Worm (Caenorhabditis elegans) whole organism, L3 larva: Measurements from ENCODE around the gene W08F4.13.

Source experiments
- R02D3.7 ChIP-seq: fragments of 150-350 bp; optimal IDR thresholded peaks from 2 replicates; lab custom pipeline; 2014; ENCODE audit warnings: missing biosample characterization, missing genetic modification characterization
- ZK546.5 ChIP-seq: sonication (generic microtip); optimal IDR thresholded peaks from 2 replicates; lab custom pipeline; 2017; ENCODE audit warnings: missing biosample characterization, missing genetic modification characterization
- aly-2 ChIP-seq: fragments of 150-350 bp; optimal IDR thresholded peaks from 2 replicates; lab custom pipeline; 2014; ENCODE audit warnings: missing biosample characterization, missing genetic modification characterization
- ama-1 ChIP-seq: fragments of 150-350 bp; optimal IDR thresholded peaks from 2 replicates; lab custom pipeline; 2018
- ceh-16 ChIP-seq: sonication (generic microtip); optimal IDR thresholded peaks from 2 replicates; lab custom pipeline; 2017; ENCODE audit warnings: missing biosample characterization, missing genetic modification characterization
- ceh-28 ChIP-seq: fragments of 150-350 bp; optimal IDR thresholded peaks from 2 replicates; lab custom pipeline; 2014; ENCODE audit warnings: missing biosample characterization, missing genetic modification reagents, missing genetic modification characterization
- egl-5 ChIP-seq: fragments of 150-350 bp; optimal IDR thresholded peaks from 2 replicates; lab custom pipeline; 2017; ENCODE audit warnings: missing biosample characterization, missing genetic modification reagents, missing genetic modification characterization, inconsistent platforms
- elt-1 ChIP-seq: fragments of 150-350 bp; optimal IDR thresholded peaks from 2 replicates; lab custom pipeline; 2014; ENCODE audit warnings: missing biosample characterization, missing genetic modification characterization
- elt-2 ChIP-seq: sonication (generic microtip); optimal IDR thresholded peaks from 2 replicates; lab custom pipeline; 2016; ENCODE audit warnings: missing genetic modification reagents, mild to moderate bottlenecking, missing genetic modification characterization, missing compliant biosample characterization
- fkh-2 ChIP-seq: fragments of 150-350 bp; optimal IDR thresholded peaks from 2 replicates; lab custom pipeline; 2014; ENCODE audit warnings: missing biosample characterization, missing genetic modification reagents, missing genetic modification characterization
- hmg-11 ChIP-seq: sonication (generic microtip); optimal IDR thresholded peaks from 2 replicates; lab custom pipeline; 2016; ENCODE audit warnings: missing genetic modification characterization, missing compliant biosample characterization
- jun-1 ChIP-seq: fragments of 150-350 bp; optimal IDR thresholded peaks from 2 replicates; lab custom pipeline; 2014; ENCODE audit warnings: missing biosample characterization, missing genetic modification reagents, missing genetic modification characterization
- lin-15B ChIP-seq: fragments of 150-350 bp; optimal IDR thresholded peaks from 2 replicates; lab custom pipeline; 2014; ENCODE audit warnings: missing biosample characterization, missing genetic modification characterization
- lin-39 ChIP-seq: fragments of 150-350 bp; optimal IDR thresholded peaks from 2 replicates; lab custom pipeline; 2018; ENCODE audit warnings: missing biosample characterization, missing genetic modification reagents, missing genetic modification characterization
- mdl-1 ChIP-seq: fragments of 150-350 bp; optimal IDR thresholded peaks from 2 replicates; lab custom pipeline; 2014; ENCODE audit warnings: missing biosample characterization, missing genetic modification characterization
- mml-1 ChIP-seq: fragments of 150-350 bp; sonication (generic microtip); optimal IDR thresholded peaks from 3 replicates; lab custom pipeline; 2014; ENCODE audit warnings: missing biosample characterization, missing genetic modification characterization
- nfya-1 ChIP-seq: sonication (generic microtip); optimal IDR thresholded peaks from 2 replicates; lab custom pipeline; 2017; ENCODE audit warnings: missing genetic modification characterization, mild to moderate bottlenecking, missing compliant biosample characterization, antibody characterized with exemption, moderate library complexity; ENCODE audit not compliant: insufficient read depth
- nhr-12 ChIP-seq: fragments of 150-350 bp; optimal IDR thresholded peaks from 2 replicates; lab custom pipeline; 2014; ENCODE audit warnings: missing biosample characterization, missing genetic modification characterization
- nhr-23 ChIP-seq: fragments of 150-350 bp; optimal IDR thresholded peaks from 2 replicates; lab custom pipeline; 2014; ENCODE audit warnings: missing biosample characterization, missing genetic modification reagents, missing genetic modification characterization
- nhr-237 ChIP-seq: fragments of 150-350 bp; optimal IDR thresholded peaks from 2 replicates; lab custom pipeline; 2014; ENCODE audit warnings: missing biosample characterization, missing genetic modification characterization
- nhr-25 ChIP-seq: sonication (generic microtip); optimal IDR thresholded peaks from 2 replicates; lab custom pipeline; 2017; ENCODE audit warnings: missing biosample characterization, missing genetic modification characterization
- nhr-43 ChIP-seq: sonication (generic microtip); optimal IDR thresholded peaks from 2 replicates; lab custom pipeline; 2016; ENCODE audit warnings: mild to moderate bottlenecking, missing genetic modification characterization, missing compliant biosample characterization; ENCODE audit not compliant: poor library complexity, severe bottlenecking
- nhr-76 ChIP-seq: fragments of 150-350 bp; sonication (generic microtip); optimal IDR thresholded peaks from 5 replicates; lab custom pipeline; 2014; ENCODE audit warnings: missing biosample characterization, missing genetic modification characterization
- pha-4 ChIP-seq: fragments of 150-350 bp; optimal IDR thresholded peaks from 2 replicates; lab custom pipeline; 2014; ENCODE audit warnings: missing biosample characterization, missing genetic modification reagents, missing genetic modification characterization
- pqm-1 ChIP-seq: fragments of 150-350 bp; optimal IDR thresholded peaks from 2 replicates; lab custom pipeline; 2017; ENCODE audit warnings: missing biosample characterization, missing genetic modification characterization, inconsistent platforms
- sea-2 ChIP-seq: fragments of 150-350 bp; sonication (generic microtip); optimal IDR thresholded peaks from 4 replicates; lab custom pipeline; 2014; ENCODE audit warnings: missing biosample characterization, missing genetic modification reagents, missing genetic modification characterization
- skn-1 ChIP-seq: fragments of 150-350 bp; optimal IDR thresholded peaks from 2 replicates; lab custom pipeline; 2014; ENCODE audit warnings: missing biosample characterization, missing genetic modification characterization
- snpc-4 ChIP-seq: fragments of 150-350 bp; optimal IDR thresholded peaks from 2 replicates; lab custom pipeline; 2014; ENCODE audit warnings: missing biosample characterization, missing genetic modification characterization
- tbx-2 ChIP-seq: sonication (generic microtip); optimal IDR thresholded peaks from 2 replicates; lab custom pipeline; 2016; ENCODE audit warnings: mild to moderate bottlenecking, missing genetic modification characterization, missing compliant biosample characterization
- unc-39 ChIP-seq: sonication (generic microtip); optimal IDR thresholded peaks from 4 replicates; lab custom pipeline; 2017; ENCODE audit warnings: missing biosample characterization, missing genetic modification characterization
- unc-62 ChIP-seq: fragments of 150-350 bp; sonication (generic microtip); optimal IDR thresholded peaks from 4 replicates; lab custom pipeline; 2014; ENCODE audit warnings: missing biosample characterization, missing genetic modification reagents, missing genetic modification characterization
- ztf-11 ChIP-seq: fragments of 150-350 bp; optimal IDR thresholded peaks from 2 replicates; lab custom pipeline; 2014; ENCODE audit warnings: missing biosample characterization, missing genetic modification characterization

W08F4.13 gene

DNA sequence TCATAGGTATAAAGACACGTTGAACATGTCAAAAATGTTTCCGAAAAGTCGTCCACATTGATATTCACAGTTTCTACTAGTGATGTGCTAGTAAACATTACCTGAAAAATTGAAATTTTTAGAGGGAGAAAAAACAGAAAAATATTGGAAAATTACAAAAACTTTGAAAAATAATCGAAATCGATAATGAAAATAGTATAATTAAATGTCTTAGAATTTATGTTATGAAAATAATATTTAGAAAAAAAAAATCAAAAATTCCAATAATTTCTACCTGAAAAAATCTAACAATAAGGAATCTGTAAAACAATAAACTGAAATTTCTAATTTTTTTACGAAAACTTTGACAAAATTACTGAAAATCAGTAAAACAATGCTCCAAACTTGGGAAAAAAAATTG is 17.4 kb downstream of the W08F4.13 start, which contains the start of gene nhl-3:
Gene nhl-3 (minus strand): TSS at position 101 of the 400 bp plus-strand sequence.
- no peak for TF ChIP-seq sea-2 (GFP tag; lab: Kevin White, UChicago)
- TF ChIP-seq ZK546.5 (tag; lab: Kevin White, UChicago), result no peak
- no peak for TF ChIP-seq tbx-2 (tag; lab: Kevin White, UChicago)
- TF ChIP-seq ceh-16, result no peak
- TF ChIP-seq aly-2 (tag; lab: Kevin White, UChicago), result no peak
- no peak for TF ChIP-seq nhr-43 (tag; lab: Kevin White, UChicago)

DNA sequence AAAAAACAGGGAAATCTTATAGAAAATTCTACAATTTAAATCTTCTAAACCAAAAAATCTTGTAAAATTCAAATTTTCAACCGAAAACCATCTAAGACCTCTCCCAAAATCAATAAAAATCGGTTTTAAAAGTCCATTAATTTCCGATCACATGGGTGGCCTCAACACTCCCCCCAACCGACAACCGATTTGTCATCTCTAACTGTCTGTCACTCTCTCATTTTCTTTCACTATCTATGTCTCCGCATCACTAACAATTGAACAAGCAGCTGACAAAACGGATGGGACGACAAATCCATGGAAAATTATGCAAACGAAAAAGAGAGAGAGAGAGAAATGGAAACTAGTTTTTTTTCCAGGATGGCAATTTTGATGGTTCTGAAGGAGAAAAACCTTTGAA is 18.4 kb downstream of the W08F4.13 start:
- TF ChIP-seq unc-62 (GFP tag; lab: Kevin White, UChicago) (peak; percentile 14), egl-5 (peak; percentile 20), nfya-1 (peak; percentile 65), skn-1 (tag; lab: Kevin White, UChicago) (peak; percentile 28), fkh-2 (tag; lab: Kevin White, UChicago) (no peak), lin-39 (tag; lab: Kevin White, UChicago) (peak; percentile 94), pha-4 (tag; lab: Kevin White, UChicago) (peak; percentile 34), snpc-4 (tag; lab: Kevin White, UChicago) (peak; percentile 92), jun-1 (no peak), aly-2 (tag; lab: Kevin White, UChicago) (no peak), elt-1 (tag; lab: Kevin White, UChicago) (no peak), ama-1 (lab: Kevin White, UChicago) (no peak), mml-1 (tag; lab: Kevin White, UChicago) (no peak), nhr-23 (tag; lab: Kevin White, UChicago) (peak; percentile 65), nhr-76 (tag; lab: Kevin White, UChicago) (no peak), hmg-11 (tag; lab: Kevin White, UChicago) (peak; percentile 74), pqm-1 (peak; percentile 8), nhr-25 (tag; lab: Kevin White, UChicago) (peak; percentile 23), lin-15B (tag; lab: Kevin White, UChicago) (peak; percentile 17), R02D3.7 (no peak), ceh-28 (peak; percentile 19), mdl-1 (no peak)

ce11 chrII:605267-605666 is 20.7 kb downstream of the W08F4.13 start, which contains the start of gene W04H10.2:
W04H10.2 (plus strand) TSS chrII:605567.
- no peak for TF ChIP-seq ama-1 (lab: Kevin White, UChicago)
- TF ChIP-seq elt-1 (tag; lab: Kevin White, UChicago), result no peak
- no peak for TF ChIP-seq pha-4 (tag; lab: Kevin White, UChicago)
- TF ChIP-seq tbx-2 (tag; lab: Kevin White, UChicago), result no peak
- TF ChIP-seq aly-2 (tag; lab: Kevin White, UChicago), result no peak
- no peak for TF ChIP-seq ZK546.5 (tag; lab: Kevin White, UChicago)
- TF ChIP-seq hmg-11 (tag; lab: Kevin White, UChicago), result no peak
- TF ChIP-seq ceh-16, result no peak
- TF ChIP-seq elt-2 (tag; lab: Kevin White, UChicago), result no peak
- no peak for TF ChIP-seq ztf-11 (tag; lab: Kevin White, UChicago)
- TF ChIP-seq mml-1 (tag; lab: Kevin White, UChicago), result no peak
- TF ChIP-seq nhr-76 (tag; lab: Kevin White, UChicago), result no peak
- no peak for TF ChIP-seq nhr-23 (tag; lab: Kevin White, UChicago)
- no peak for TF ChIP-seq nhr-12 (tag; lab: Kevin White, UChicago)
- TF ChIP-seq ceh-28, result no peak
- TF ChIP-seq unc-39 (tag; lab: Kevin White, UChicago), result no peak

- TF ChIP-seq snpc-4 (tag; lab: Kevin White, UChicago), result no peak
- TF ChIP-seq, all 47 proteins: peak for 0
These were observed 21.4 kb downstream of the W08F4.13 start, which contains the start of gene W04H10.5 for ce11 chrII:606033-606432. W04H10.5 (plus strand) TSS chrII:606333.

DNA sequence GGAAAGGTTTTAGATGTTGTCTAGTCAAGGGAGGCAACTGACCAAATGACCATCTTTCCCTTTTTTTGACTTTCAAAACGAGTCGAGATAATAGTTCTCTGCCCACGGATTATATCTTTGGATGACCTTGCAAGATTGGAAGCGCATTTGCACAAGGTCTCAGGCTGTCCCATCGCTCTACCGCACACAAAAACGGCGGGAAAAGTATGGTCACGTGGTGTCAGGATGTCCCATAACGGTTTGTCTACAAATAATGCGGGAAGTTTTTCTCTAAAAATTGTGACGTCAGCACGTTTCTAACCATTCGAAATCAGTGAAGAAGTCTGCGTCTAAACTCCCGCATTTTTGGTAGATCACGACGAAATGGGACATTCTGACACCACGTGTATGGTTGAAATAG is 23.7 kb downstream of the W08F4.13 start, which contains the start of gene W04H10.6:
Gene W04H10.6 (minus strand): TSS at position 101 of the 400 bp plus-strand sequence.
- TF ChIP-seq nhr-237 (no peak), nhr-25 (tag; lab: Kevin White, UChicago) (peak; percentile 22)
